Fruit fly (Drosophila melanogaster) whole organism, embryonic: ENCODE results near the gene Spc105R.

Experiments used
- CG10959 ChIP-seq: fragments of 200-800 bp; sonication (Bioruptor generic); IDR thresholded peaks from 2 replicates; pipeline ENCODE4 v1.3.6; 2022; ENCODE audit warnings: missing biosample characterization, missing genetic modification characterization
- CG10979 ChIP-seq: fragments of 200-800 bp; sonication (Bioruptor generic); optimal IDR thresholded peaks from 2 replicates; lab custom pipeline; 2018; ENCODE audit warnings: missing biosample characterization, mild to moderate bottlenecking, missing genetic modification characterization, moderate library complexity
- CG12071 ChIP-seq: fragments of 200-800 bp; sonication (Bioruptor generic); optimal IDR thresholded peaks from 3 replicates; lab custom pipeline; 2018; ENCODE audit warnings: missing biosample characterization, mild to moderate bottlenecking, missing genetic modification characterization
- CG12104 ChIP-seq: fragments of 200-800 bp; sonication (Bioruptor generic); optimal IDR thresholded peaks from 3 replicates; lab custom pipeline; 2016; ENCODE audit warnings: missing biosample characterization, missing genetic modification characterization
- CG12155 ChIP-seq: fragments of 200-800 bp; sonication (Bioruptor generic); optimal IDR thresholded peaks from 3 replicates; lab custom pipeline; 2016; ENCODE audit warnings: missing biosample characterization, missing genetic modification characterization
- CG12299 ChIP-seq: fragments of 200-800 bp; sonication (Bioruptor generic); optimal IDR thresholded peaks from 2 replicates; lab custom pipeline; 2018; ENCODE audit warnings: missing biosample characterization, mild to moderate bottlenecking, missing genetic modification characterization
- CG12942 ChIP-seq: fragments of 200-800 bp; sonication (Bioruptor generic); optimal IDR thresholded peaks from 3 replicates; lab custom pipeline; 2016; ENCODE audit warnings: missing biosample characterization, missing genetic modification characterization
- CG14860 ChIP-seq: fragments of 200-800 bp; sonication (Bioruptor generic); IDR thresholded peaks from 3 replicates; pipeline ENCODE4 v1.3.6; 2022; ENCODE audit warnings: missing biosample characterization, missing genetic modification characterization; ENCODE audit not compliant: partially characterized antibody
- CG15073 ChIP-seq: fragments of 200-800 bp; sonication (Bioruptor generic); optimal IDR thresholded peaks from 2 replicates; lab custom pipeline; 2016; ENCODE audit warnings: missing biosample characterization, missing genetic modification characterization
- CG1529 ChIP-seq: fragments of 200-800 bp; sonication (Bioruptor generic); optimal IDR thresholded peaks from 3 replicates; lab custom pipeline; 2018; ENCODE audit warnings: missing biosample characterization, missing genetic modification characterization
- CG17361 ChIP-seq: fragments of 200-800 bp; sonication (Bioruptor generic); IDR thresholded peaks from 3 replicates; pipeline ENCODE4 v1.3.6; 2022; ENCODE audit warnings: missing biosample characterization, missing genetic modification characterization
- CG18619 ChIP-seq: fragments of 200-800 bp; sonication (Bioruptor generic); optimal IDR thresholded peaks from 3 replicates; lab custom pipeline; 2017; ENCODE audit warnings: missing biosample characterization, mild to moderate bottlenecking, missing genetic modification characterization
- CG2875 ChIP-seq: fragments of 200-800 bp; sonication (Bioruptor generic); optimal IDR thresholded peaks from 2 replicates; lab custom pipeline; 2017; ENCODE audit warnings: missing biosample characterization, mild to moderate bottlenecking, missing genetic modification characterization, missing genetic modification reagents
- CG34376 ChIP-seq: fragments of 200-800 bp; sonication (Bioruptor generic); optimal IDR thresholded peaks from 2 replicates; lab custom pipeline; 2018; ENCODE audit warnings: missing biosample characterization, mild to moderate bottlenecking, missing genetic modification characterization
- CG43689 ChIP-seq: fragments of 200-800 bp; sonication (Bioruptor generic); IDR thresholded peaks from 2 replicates; pipeline ENCODE4 v1.3.6; 2022; ENCODE audit warnings: missing biosample characterization, missing genetic modification characterization
- CG4820 ChIP-seq: fragments of 200-800 bp; sonication (Bioruptor generic); optimal IDR thresholded peaks from 3 replicates; lab custom pipeline; 2016; ENCODE audit warnings: missing biosample characterization, missing genetic modification characterization
- CG6254 ChIP-seq: fragments of 200-800 bp; sonication (Bioruptor generic); optimal IDR thresholded peaks from 3 replicates; lab custom pipeline; 2017; ENCODE audit warnings: mild to moderate bottlenecking, missing biosample characterization, missing genetic modification reagents, missing genetic modification characterization
- CG7556 ChIP-seq: fragments of 200-800 bp; sonication (Bioruptor generic); optimal IDR thresholded peaks from 2 replicates; lab custom pipeline; 2017; ENCODE audit warnings: missing biosample characterization, mild to moderate bottlenecking, missing genetic modification characterization
- Fer2 ChIP-seq: fragments of 200-800 bp; sonication (Bioruptor generic); optimal IDR thresholded peaks from 2 replicates; lab custom pipeline; 2018; ENCODE audit warnings: missing biosample characterization, mild to moderate bottlenecking, missing genetic modification characterization, moderate library complexity
- H15 ChIP-seq: fragments of 200-800 bp; sonication (Bioruptor generic); IDR thresholded peaks from 3 replicates; pipeline ENCODE4 v1.3.6; 2022; ENCODE audit warnings: missing biosample characterization, missing genetic modification characterization
- Hr3 ChIP-seq: fragments of 200-800 bp; sonication (Bioruptor generic); optimal IDR thresholded peaks from 3 replicates; lab custom pipeline; 2016; ENCODE audit warnings: missing biosample characterization, missing genetic modification characterization
- Hr39 ChIP-seq: fragments of >200 bp; optimal IDR thresholded peaks from 2 replicates; lab custom pipeline; 2017
- Hr78 ChIP-seq, 2 experiments: fragments of 200-800 bp in 1 of 2; fragments of >200 bp in 1 of 2; sonication (Bioruptor generic) in 1 of 2; optimal IDR thresholded peaks; 2 replicates each; lab custom pipeline; 2017 to 2019; ENCODE audit warnings: missing biosample characterization in 2 of 2, missing genetic modification characterization in 2 of 2, mild to moderate bottlenecking in 1 of 2, moderate library complexity in 1 of 2
- NC2β ChIP-seq: fragments of 200-800 bp; sonication (Bioruptor generic); optimal IDR thresholded peaks from 2 replicates; lab custom pipeline; 2016; ENCODE audit warnings: missing biosample characterization, missing genetic modification characterization
- Sox102F ChIP-seq: fragments of 200-800 bp; sonication (Bioruptor generic); optimal IDR thresholded peaks from 2 replicates; lab custom pipeline; 2018; ENCODE audit warnings: missing biosample characterization, mild to moderate bottlenecking, missing genetic modification characterization, moderate library complexity
- Spps ChIP-seq: fragments of 200-800 bp; sonication (Bioruptor generic); optimal IDR thresholded peaks from 2 replicates; lab custom pipeline; 2018; ENCODE audit warnings: missing biosample characterization, mild to moderate bottlenecking, missing genetic modification characterization
- TFAM ChIP-seq: fragments of 200-800 bp; sonication (Bioruptor generic); optimal IDR thresholded peaks from 2 replicates; lab custom pipeline; 2017; ENCODE audit warnings: missing biosample characterization, missing genetic modification characterization, inconsistent platforms
- bigmax ChIP-seq: fragments of 200-800 bp; sonication (Bioruptor generic); optimal IDR thresholded peaks from 2 replicates; lab custom pipeline; 2018; ENCODE audit warnings: missing biosample characterization, mild to moderate bottlenecking, missing genetic modification characterization
- bowl ChIP-seq: fragments of 200-800 bp; sonication (Bioruptor generic); IDR thresholded peaks from 2 replicates; pipeline ENCODE4 v1.3.6; 2022; ENCODE audit warnings: missing biosample characterization, missing genetic modification characterization
- br ChIP-seq: fragments of >200 bp; optimal IDR thresholded peaks from 2 replicates; lab custom pipeline; 2017
- btn ChIP-seq: fragments of 200-800 bp; sonication (Bioruptor generic); optimal IDR thresholded peaks from 2 replicates; lab custom pipeline; 2016; ENCODE audit warnings: missing biosample characterization, missing genetic modification characterization
- caup ChIP-seq: fragments of 200-800 bp; sonication (Bioruptor generic); optimal IDR thresholded peaks from 3 replicates; lab custom pipeline; 2017; ENCODE audit warnings: missing biosample characterization, mild to moderate bottlenecking, missing genetic modification characterization, moderate library complexity; ENCODE audit not compliant: severe bottlenecking
- crc ChIP-seq: fragments of 200-800 bp; sonication (Bioruptor generic); optimal IDR thresholded peaks from 2 replicates; lab custom pipeline; 2016; ENCODE audit warnings: missing biosample characterization, missing genetic modification characterization
- en ChIP-seq: fragments of 200-800 bp; sonication (Bioruptor generic); optimal IDR thresholded peaks from 2 replicates; lab custom pipeline; 2016; ENCODE audit warnings: missing biosample characterization, missing genetic modification characterization
- grn ChIP-seq: fragments of 200-800 bp; sonication (Bioruptor generic); optimal IDR thresholded peaks from 3 replicates; lab custom pipeline; 2017; ENCODE audit warnings: missing biosample characterization, missing genetic modification characterization
- hbn ChIP-seq: fragments of 200-800 bp; sonication (Bioruptor generic); IDR thresholded peaks from 2 replicates; pipeline ENCODE4 v1.3.6; 2022; ENCODE audit warnings: missing biosample characterization, missing genetic modification characterization; ENCODE audit not compliant: partially characterized antibody
- hth ChIP-seq: fragments of >200 bp; optimal IDR thresholded peaks from 2 replicates; lab custom pipeline; 2017; ENCODE audit warnings: inconsistent platforms
- luna ChIP-seq: fragments of 200-800 bp; sonication (Bioruptor generic); optimal IDR thresholded peaks from 2 replicates; lab custom pipeline; 2016; ENCODE audit warnings: missing biosample characterization, missing genetic modification characterization
- nom ChIP-seq: fragments of 200-800 bp; sonication (Bioruptor generic); optimal IDR thresholded peaks from 2 replicates; lab custom pipeline; 2017; ENCODE audit warnings: missing biosample characterization, missing genetic modification characterization, mild to moderate bottlenecking, moderate library complexity, missing genetic modification reagents
- otp ChIP-seq: fragments of 200-800 bp; sonication (Bioruptor generic); IDR thresholded peaks from 3 replicates; pipeline ENCODE4, ENCODE4 v1.3.6; 2022; ENCODE audit warnings: missing biosample characterization, missing genetic modification characterization
- p53 ChIP-seq: fragments of 200-800 bp; sonication (Bioruptor generic); optimal IDR thresholded peaks from 2 replicates; lab custom pipeline; 2016; ENCODE audit warnings: missing biosample characterization, missing genetic modification characterization
- pb ChIP-seq: fragments of 200-800 bp; sonication (Bioruptor generic); optimal IDR thresholded peaks from 3 replicates; lab custom pipeline; 2016; ENCODE audit warnings: missing biosample characterization, missing genetic modification characterization
- pita ChIP-seq: fragments of 200-800 bp; sonication (Bioruptor generic); optimal IDR thresholded peaks from 2 replicates; lab custom pipeline; 2017; ENCODE audit warnings: missing biosample characterization, mild to moderate bottlenecking, missing genetic modification characterization
- repo ChIP-seq: fragments of 200-800 bp; sonication (Bioruptor generic); optimal IDR thresholded peaks from 2 replicates; lab custom pipeline; 2016; ENCODE audit warnings: missing biosample characterization, missing genetic modification characterization
- schlank ChIP-seq: fragments of 200-800 bp; sonication (Bioruptor generic); optimal IDR thresholded peaks from 2 replicates; lab custom pipeline; 2018; ENCODE audit warnings: missing biosample characterization, mild to moderate bottlenecking, missing genetic modification characterization
- sens ChIP-seq: fragments of 200-800 bp; sonication (Bioruptor generic); peaks from one replicate; lab custom pipeline; 2016; ENCODE audit warnings: missing biosample characterization, missing genetic modification characterization
- sob ChIP-seq: fragments of 200-800 bp; sonication (Bioruptor generic); IDR thresholded peaks from 2 replicates; pipeline ENCODE4 v1.3.6; 2022; ENCODE audit warnings: missing biosample characterization, missing genetic modification characterization
- twi ChIP-seq: fragments of 200-800 bp; optimal IDR thresholded peaks from 2 replicates; lab custom pipeline; 2019; ENCODE audit warnings: missing biosample characterization, mild to moderate bottlenecking, missing genetic modification characterization, moderate library complexity
- usp ChIP-seq: fragments of >200 bp; optimal IDR thresholded peaks from 2 replicates; lab custom pipeline; 2017; ENCODE audit warnings: missing biosample characterization, missing genetic modification characterization
- wek ChIP-seq: fragments of 200-800 bp; sonication (Bioruptor generic); optimal IDR thresholded peaks from 3 replicates; lab custom pipeline; 2018; ENCODE audit warnings: missing biosample characterization, mild to moderate bottlenecking, missing genetic modification characterization, moderate library complexity
- zfh2 ChIP-seq: fragments of 200-800 bp; sonication (Bioruptor generic); optimal IDR thresholded peaks from 2 replicates; lab custom pipeline; 2016; ENCODE audit warnings: missing biosample characterization, missing genetic modification characterization

Spc105R gene

dm6 chr3L:20771891-20772646 is 28.1 kb upstream of the Spc105R start (continued):
- TF ChIP-seq CG12104 (peak; percentile 77), NC2β (GFP tag; lab: Kevin White, UChicago) (peak; percentile 47), en (GFP tag; lab: Kevin White, UChicago) (peak; percentile 16), CG2875 (GFP tag; lab: Kevin White, UChicago) (peak; percentile 73), Sox102F (peak; percentile 84), CG12942 (GFP tag; lab: Kevin White, UChicago) (peak; percentile 64), CG10979 (tag; lab: Kevin White, UChicago) (peak; percentile 82), repo (GFP tag; lab: Kevin White, UChicago) (peak; percentile 68), CG17361 (GFP tag; lab: Robert Waterston, UW) (peak; percentile 68), CG4820 (GFP tag; lab: Kevin White, UChicago) (peak; percentile 71), CG10959 (GFP tag; lab: Robert Waterston, UW) (peak; percentile 65), pb (peak; percentile 70), Hr39 (lab: Kevin White, UChicago) (no peak), br (lab: Kevin White, UChicago) (no peak), Hr78 (GFP tag; optimal IDR thresholded peaks at IDR 0.05; lab: Kevin White, UChicago) (no peak), Fer2 (peak; percentile 18), bowl (GFP tag; lab: Robert Waterston, UW) (peak; percentile 74), zfh2 (GFP tag; lab: Kevin White, UChicago) (peak; percentile 64), CG43689 (GFP tag; lab: Robert Waterston, UW) (no peak), Spps (tag; lab: Kevin White, UChicago) (peak; percentile 56), pita (GFP tag; lab: Kevin White, UChicago) (no peak), twi (peak; percentile 38), TFAM (no peak), p53 (no peak), crc (GFP tag; lab: Kevin White, UChicago) (no peak), Hr3 (GFP tag; lab: Kevin White, UChicago) (peak; percentile 56), CG6254 (GFP tag; lab: Kevin White, UChicago) (peak; percentile 80), CG1529 (GFP tag; lab: Kevin White, UChicago) (peak; percentile 56), CG34376 (GFP tag; lab: Kevin White, UChicago) (peak; percentile 43), CG15073 (no peak), CG18619 (GFP tag; lab: Kevin White, UChicago) (peak; percentile 74), CG12299 (tag; lab: Kevin White, UChicago) (peak; percentile 80), nom (GFP tag; lab: Kevin White, UChicago) (peak; percentile 5), hth (no peak), sob (GFP tag; lab: Robert Waterston, UW) (peak; percentile 59), CG7556 (GFP tag; lab: Kevin White, UChicago) (peak; percentile 82), bigmax (GFP tag; lab: Kevin White, UChicago) (peak; percentile 28), CG12071 (peak; percentile 85), sens (GFP tag; lab: Kevin White, UChicago) (peak; percentile 95), usp (GFP tag; lab: Kevin White, UChicago) (no peak), CG12155 (GFP tag; lab: Kevin White, UChicago) (peak; percentile 71), grn (GFP tag; lab: Kevin White, UChicago) (no peak), H15 (GFP tag; lab: Robert Waterston, UW) (peak; percentile 69), luna (GFP tag; lab: Kevin White, UChicago) (no peak), btn (GFP tag; lab: Kevin White, UChicago) (peak; percentile 65), schlank (peak; percentile 50), otp (GFP tag; lab: Robert Waterston, UW) (peak; percentile 83; the same call in 2 of the 3 replicates), CG14860 (GFP tag; lab: Robert Waterston, UW) (no peak), hbn (GFP tag; lab: Robert Waterston, UW) (no peak), wek (GFP tag; lab: Kevin White, UChicago) (peak; percentile 73), caup (peak; percentile 84)
